Fruit fly (Drosophila melanogaster) whole organism, prepupa: ENCODE data around the gene CG5447.

ENCODE experiments used
- CG10669 ChIP-seq: fragments of 200-800 bp; sonication (Bioruptor generic); optimal IDR thresholded peaks from 3 replicates; lab custom pipeline; 2018; ENCODE audit warnings: missing biosample characterization, mild to moderate bottlenecking, missing genetic modification characterization, moderate library complexity
- CG11294 ChIP-seq: fragments of 200-800 bp; sonication (Bioruptor generic); IDR thresholded peaks from 2 replicates; pipeline ENCODE4 v1.3.6; 2022; ENCODE audit warnings: missing biosample characterization, missing genetic modification characterization
- CG11762 ChIP-seq: fragments of 200-800 bp; sonication (Bioruptor generic); optimal IDR thresholded peaks from 3 replicates; lab custom pipeline; 2016; ENCODE audit warnings: missing biosample characterization, missing genetic modification characterization; ENCODE audit not compliant: insufficient read depth
- CG11902 ChIP-seq: fragments of 200-800 bp; sonication (Bioruptor generic); optimal IDR thresholded peaks from 3 replicates; lab custom pipeline; 2016; ENCODE audit warnings: missing biosample characterization, missing genetic modification characterization
- CG15336 ChIP-seq: fragments of 200-800 bp; sonication (Bioruptor generic); IDR thresholded peaks from 2 replicates; pipeline ENCODE4 v1.3.6; 2022; ENCODE audit warnings: missing biosample characterization, missing genetic modification characterization
- CG1621 ChIP-seq: fragments of 200-800 bp; sonication (Bioruptor generic); optimal IDR thresholded peaks from 3 replicates; lab custom pipeline; 2018; ENCODE audit warnings: missing biosample characterization, mild to moderate bottlenecking, missing genetic modification characterization
- CG16779 ChIP-seq: fragments of 200-800 bp; sonication (Bioruptor generic); optimal IDR thresholded peaks from 3 replicates; lab custom pipeline; 2017; ENCODE audit warnings: missing biosample characterization, mild to moderate bottlenecking, missing genetic modification characterization
- CG31627 ChIP-seq: fragments of 200-800 bp; sonication (Bioruptor generic); optimal IDR thresholded peaks from 3 replicates; lab custom pipeline; 2016; ENCODE audit warnings: missing biosample characterization, missing genetic modification characterization
- CG32006 ChIP-seq: fragments of 200-800 bp; sonication (Bioruptor generic); optimal IDR thresholded peaks from 3 replicates; lab custom pipeline; 2017; ENCODE audit warnings: missing biosample characterization, mild to moderate bottlenecking, missing genetic modification characterization
- CG3919 ChIP-seq: fragments of 200-800 bp; sonication (Bioruptor generic); optimal IDR thresholded peaks from 3 replicates; lab custom pipeline; 2016; ENCODE audit warnings: missing biosample characterization, missing genetic modification characterization
- CG4318 ChIP-seq: fragments of 200-800 bp; sonication (Bioruptor generic); optimal IDR thresholded peaks from 3 replicates; lab custom pipeline; 2017; ENCODE audit warnings: missing biosample characterization, mild to moderate bottlenecking, missing genetic modification characterization
- CG6163 ChIP-seq: fragments of 200-800 bp; sonication (Bioruptor generic); IDR thresholded peaks from 3 replicates; pipeline ENCODE4 v1.3.6; 2022; ENCODE audit warnings: missing biosample characterization, missing genetic modification characterization
- CG6854 ChIP-seq: fragments of 200-800 bp; sonication (Bioruptor generic); optimal IDR thresholded peaks from 2 replicates; lab custom pipeline; 2017; ENCODE audit warnings: missing biosample characterization, mild to moderate bottlenecking, missing genetic modification characterization
- CG7368 ChIP-seq: fragments of 200-800 bp; sonication (Bioruptor generic); optimal IDR thresholded peaks from 3 replicates; lab custom pipeline; 2016; ENCODE audit warnings: missing biosample characterization, missing genetic modification characterization
- CG8119 ChIP-seq: fragments of 200-800 bp; sonication (Bioruptor generic); IDR thresholded peaks from 3 replicates; pipeline ENCODE4 v1.3.6; 2022; ENCODE audit warnings: missing biosample characterization, missing genetic modification characterization
- CG8319 ChIP-seq: fragments of 200-800 bp; sonication (Bioruptor generic); optimal IDR thresholded peaks from 3 replicates; lab custom pipeline; 2016; ENCODE audit warnings: missing biosample characterization, missing genetic modification characterization
- CG8632 ChIP-seq: fragments of 200-800 bp; sonication (Bioruptor generic); optimal IDR thresholded peaks from 3 replicates; lab custom pipeline; 2016; ENCODE audit warnings: missing biosample characterization, missing genetic modification characterization
- CG9139 ChIP-seq: fragments of 200-800 bp; sonication (Bioruptor generic); optimal IDR thresholded peaks from 3 replicates; lab custom pipeline; 2017; ENCODE audit warnings: missing biosample characterization, mild to moderate bottlenecking, missing genetic modification characterization
- Eip75B ChIP-seq: fragments of 200-800 bp; sonication (Bioruptor generic); optimal IDR thresholded peaks from 3 replicates; lab custom pipeline; 2016; ENCODE audit warnings: missing biosample characterization, missing genetic modification characterization
- Eip78C ChIP-seq: fragments of 200-800 bp; sonication (Bioruptor generic); peaks from one replicate; lab custom pipeline; 2016; ENCODE audit warnings: missing biosample characterization, missing genetic modification characterization
- Ets21C ChIP-seq: fragments of 200-800 bp; sonication (Bioruptor generic); optimal IDR thresholded peaks from 3 replicates; lab custom pipeline; 2016; ENCODE audit warnings: missing biosample characterization, missing genetic modification characterization
- Gug ChIP-seq: fragments of 200-800 bp; sonication (Bioruptor generic); IDR thresholded peaks from 2 replicates; pipeline ENCODE4 v1.3.6; 2022; ENCODE audit warnings: missing biosample characterization, missing genetic modification characterization
- Hr39 ChIP-seq: fragments of 200-800 bp; sonication (Bioruptor generic); optimal IDR thresholded peaks from 2 replicates; lab custom pipeline; 2016; ENCODE audit warnings: missing biosample characterization, missing genetic modification characterization
- Hr4 ChIP-seq: fragments of 200-800 bp; sonication (Bioruptor generic); optimal IDR thresholded peaks from 3 replicates; lab custom pipeline; 2016; ENCODE audit warnings: missing biosample characterization, missing genetic modification characterization
- Lpt ChIP-seq: fragments of 200-800 bp; sonication (Bioruptor generic); optimal IDR thresholded peaks from 3 replicates; lab custom pipeline; 2016; ENCODE audit warnings: missing biosample characterization, missing genetic modification characterization
- Met ChIP-seq: fragments of 200-800 bp; sonication (Bioruptor generic); optimal IDR thresholded peaks from 3 replicates; lab custom pipeline; 2016; ENCODE audit warnings: missing biosample characterization, missing genetic modification characterization
- OdsH ChIP-seq: fragments of 200-800 bp; sonication (Bioruptor generic); optimal IDR thresholded peaks from 3 replicates; lab custom pipeline; 2016; ENCODE audit warnings: missing biosample characterization, missing genetic modification characterization
- Sox14 ChIP-seq: fragments of 200-800 bp; sonication (Bioruptor generic); optimal IDR thresholded peaks from 3 replicates; lab custom pipeline; 2016; ENCODE audit warnings: missing biosample characterization, missing genetic modification characterization
- Sox15 ChIP-seq: fragments of 200-800 bp; sonication (Bioruptor generic); optimal IDR thresholded peaks from 3 replicates; lab custom pipeline; 2016; ENCODE audit warnings: missing biosample characterization, missing genetic modification characterization
- achi ChIP-seq: fragments of 200-800 bp; sonication (Bioruptor generic); optimal IDR thresholded peaks from 3 replicates; lab custom pipeline; 2016; ENCODE audit warnings: missing biosample characterization, missing genetic modification characterization
- acj6 ChIP-seq: fragments of 200-800 bp; sonication (Bioruptor generic); optimal IDR thresholded peaks from 3 replicates; lab custom pipeline; 2016; ENCODE audit warnings: missing biosample characterization, missing genetic modification characterization
- dac ChIP-seq: fragments of 200-800 bp; sonication (Bioruptor generic); optimal IDR thresholded peaks from 2 replicates; lab custom pipeline; 2017; ENCODE audit warnings: missing biosample characterization, mild to moderate bottlenecking, missing genetic modification characterization
- dsx ChIP-seq: fragments of 200-800 bp; optimal IDR thresholded peaks from 3 replicates; lab custom pipeline; 2019; ENCODE audit warnings: missing biosample characterization, mild to moderate bottlenecking, missing genetic modification characterization, moderate library complexity; ENCODE audit not compliant: poor library complexity, severe bottlenecking
- eg ChIP-seq: fragments of 200-800 bp; sonication (Bioruptor generic); IDR thresholded peaks from 3 replicates; pipeline ENCODE4 v1.3.6; 2022; ENCODE audit warnings: missing biosample characterization, missing genetic modification characterization
- esn ChIP-seq: fragments of 200-800 bp; sonication (Bioruptor generic); optimal IDR thresholded peaks from 2 replicates; lab custom pipeline; 2016; ENCODE audit warnings: missing biosample characterization, mild to moderate bottlenecking, missing genetic modification characterization, moderate library complexity
- fd59A ChIP-seq: fragments of 200-800 bp; sonication (Bioruptor generic); optimal IDR thresholded peaks from 2 replicates; lab custom pipeline; 2017; ENCODE audit warnings: missing biosample characterization, mild to moderate bottlenecking, missing genetic modification characterization, missing genetic modification reagents
- fd85E ChIP-seq: fragments of 200-800 bp; sonication (Bioruptor generic); optimal IDR thresholded peaks from 3 replicates; lab custom pipeline; 2016; ENCODE audit warnings: missing biosample characterization, missing genetic modification characterization
- fkh ChIP-seq: fragments of 200-800 bp; sonication (Bioruptor generic); optimal IDR thresholded peaks from 3 replicates; lab custom pipeline; 2017; ENCODE audit warnings: missing biosample characterization, mild to moderate bottlenecking, missing genetic modification characterization, moderate library complexity
- lz ChIP-seq: fragments of 200-800 bp; sonication (Bioruptor generic); optimal IDR thresholded peaks from 3 replicates; lab custom pipeline; 2016; ENCODE audit warnings: missing biosample characterization, missing genetic modification characterization
- net ChIP-seq: fragments of 200-800 bp; sonication (Bioruptor generic); optimal IDR thresholded peaks from 3 replicates; lab custom pipeline; 2016; ENCODE audit warnings: missing biosample characterization, missing genetic modification characterization
- pdm3 ChIP-seq: fragments of 200-800 bp; sonication (Bioruptor generic); optimal IDR thresholded peaks from 3 replicates; lab custom pipeline; 2016; ENCODE audit warnings: missing biosample characterization, missing genetic modification characterization
- salr ChIP-seq, 2 experiments: fragments of 200-800 bp; sonication (Bioruptor generic); optimal IDR thresholded peaks; 3 replicates each; lab custom pipeline; 2016 to 2018; ENCODE audit warnings: missing biosample characterization in 2 of 2, missing genetic modification characterization in 2 of 2, mild to moderate bottlenecking in 1 of 2
- spab ChIP-seq: fragments of 200-800 bp; sonication (Bioruptor generic); optimal IDR thresholded peaks from 2 replicates; lab custom pipeline; 2017; ENCODE audit warnings: missing biosample characterization, mild to moderate bottlenecking, missing genetic modification characterization, missing genetic modification reagents
- ss ChIP-seq, 2 experiments: fragments of 200-800 bp; sonication (Bioruptor generic); optimal IDR thresholded peaks; 2 replicates in 1 of 2; 3 replicates in 1 of 2; lab custom pipeline; 2017 to 2018; ENCODE audit warnings: mild to moderate bottlenecking in 2 of 2, missing biosample characterization in 2 of 2, missing genetic modification characterization in 2 of 2, moderate library complexity in 1 of 2
- svp ChIP-seq: fragments of 200-800 bp; sonication (Bioruptor generic); peaks from one replicate; lab custom pipeline; 2016; ENCODE audit warnings: missing biosample characterization, missing genetic modification characterization
- topi ChIP-seq: fragments of 200-800 bp; sonication (Bioruptor generic); optimal IDR thresholded peaks from 3 replicates; lab custom pipeline; 2016; ENCODE audit warnings: missing biosample characterization, missing genetic modification characterization
- vri ChIP-seq: fragments of 200-800 bp; sonication (Bioruptor generic); optimal IDR thresholded peaks from 3 replicates; lab custom pipeline; 2016; ENCODE audit warnings: missing biosample characterization, mild to moderate bottlenecking, missing genetic modification characterization

The CG5447 gene

dm6 chr3R:26499136-26499535, 46.8 kb downstream of the CG5447 start (continued):
- TF ChIP-seq vri (GFP tag; lab: Kevin White, UChicago) (peak; percentile 81), CG11762 (GFP tag; lab: Kevin White, UChicago) (peak; percentile 55), pdm3 (peak; percentile 68), CG16779 (tag; lab: Kevin White, UChicago) (peak; percentile 45), OdsH (GFP tag; lab: Kevin White, UChicago) (peak; percentile 72), CG31627 (GFP tag; lab: Kevin White, UChicago) (peak; percentile 80), dsx (GFP tag; lab: Kevin White, UChicago) (peak; percentile 57), Ets21C (GFP tag; lab: Kevin White, UChicago) (peak; percentile 66), CG8632 (GFP tag; lab: Kevin White, UChicago) (peak; percentile 61), fkh (GFP tag; lab: Kevin White, UChicago) (no peak), CG8319 (peak; percentile 30), Sox15 (GFP tag; lab: Kevin White, UChicago) (peak; percentile 50), CG9139 (GFP tag; lab: Kevin White, UChicago) (peak; percentile 52), eg (GFP tag; lab: Robert Waterston, UW) (peak; percentile 49; the same call in 2 of the 3 replicates), Eip78C (GFP tag; lab: Kevin White, UChicago) (peak; percentile 92), CG7368 (GFP tag; lab: Kevin White, UChicago) (peak; percentile 21), spab (peak; percentile 66), achi (GFP tag; lab: Kevin White, UChicago) (peak; percentile 69)
- TF ChIP-seq, all 60 proteins: peak for 50

- TF ChIP-seq CG11762 (GFP tag; lab: Kevin White, UChicago), result peak; percentile 27
- TF ChIP-seq svp (GFP tag; lab: Kevin White, UChicago), result no peak
- no peak for TF ChIP-seq CG11902 (GFP tag; lab: Kevin White, UChicago)
- TF ChIP-seq CG4318 (GFP tag; lab: Kevin White, UChicago), result peak; percentile 65
- no peak for TF ChIP-seq Ets21C (GFP tag; lab: Kevin White, UChicago)
- TF ChIP-seq topi (GFP tag; lab: Kevin White, UChicago), result no peak
- peak in 1 of 2 experiments; percentile 56 for TF ChIP-seq salr (GFP tag; optimal IDR thresholded peaks at IDR 0.05; lab: Kevin White, UChicago)
- peak; percentile 84 for TF ChIP-seq Eip78C (GFP tag; lab: Kevin White, UChicago)
- no peak for TF ChIP-seq esn (GFP tag; lab: Kevin White, UChicago)
- peak; percentile 44 for TF ChIP-seq dac (GFP tag; lab: Kevin White, UChicago)
- TF ChIP-seq OdsH (GFP tag; lab: Kevin White, UChicago), result peak; percentile 33
- TF ChIP-seq pdm3, result peak; percentile 58
- peak; percentile 74 for TF ChIP-seq CG6163
- peak; percentile 29 for TF ChIP-seq fd59A (GFP tag; lab: Kevin White, UChicago)
- peak; percentile 79 for TF ChIP-seq CG15336 (GFP tag; lab: Robert Waterston, UW)
- no peak for TF ChIP-seq fd85E
- TF ChIP-seq CG6854, result no peak
- peak; percentile 43 for TF ChIP-seq CG1621
- TF ChIP-seq eg (GFP tag; lab: Robert Waterston, UW), result peak; percentile 70
- peak; percentile 29 to 32 for TF ChIP-seq ss (GFP tag; optimal IDR thresholded peaks at IDR 0.05; lab: Kevin White, UChicago)
- peak; percentile 1 for TF ChIP-seq Hr39
- TF ChIP-seq vri (GFP tag; lab: Kevin White, UChicago), result no peak
- TF ChIP-seq acj6 (GFP tag; lab: Kevin White, UChicago), result peak; percentile 37
- peak; percentile 56; the same call in 1 of the 2 replicates for TF ChIP-seq CG11294 (GFP tag; lab: Robert Waterston, UW)
- peak; percentile 31 for TF ChIP-seq dsx (GFP tag; lab: Kevin White, UChicago)
- peak; percentile 34 for TF ChIP-seq CG10669
- peak; percentile 33 for TF ChIP-seq Sox14 (GFP tag; lab: Kevin White, UChicago)
- peak; percentile 22 for TF ChIP-seq CG7368 (GFP tag; lab: Kevin White, UChicago)
- TF ChIP-seq net (GFP tag; lab: Kevin White, UChicago), result peak; percentile 19
- TF ChIP-seq CG3919 (GFP tag; lab: Kevin White, UChicago), result peak; percentile 54
- TF ChIP-seq CG8319, result no peak
- TF ChIP-seq Met (GFP tag; lab: Kevin White, UChicago), result peak; percentile 4
- peak; percentile 76 for TF ChIP-seq Hr4 (GFP tag; lab: Kevin White, UChicago)
- no peak for TF ChIP-seq Gug (GFP tag; lab: Robert Waterston, UW)
- peak; percentile 11 for TF ChIP-seq CG16779 (tag; lab: Kevin White, UChicago)
- peak; percentile 12 for TF ChIP-seq lz (GFP tag; lab: Kevin White, UChicago)
- TF ChIP-seq Lpt, result peak; percentile 71
- TF ChIP-seq CG32006, result peak; percentile 78
- peak; percentile 38 for TF ChIP-seq Eip75B
- no peak for TF ChIP-seq CG9139 (GFP tag; lab: Kevin White, UChicago)
- peak; percentile 73 for TF ChIP-seq CG8119 (GFP tag; lab: Robert Waterston, UW)
- peak; percentile 57 for TF ChIP-seq achi (GFP tag; lab: Kevin White, UChicago)
Measured at dm6 chr3R:26500355-26500754, 48.0 kb downstream of the CG5447 start.
